Fruit fly (Drosophila melanogaster): Measurements from ENCODE around the gene CCT2.

Gene CCT2

dm6 chrX:9141219-9141618 is 51.9 kb downstream of the CCT2 start (continued):
- no peak for TF ChIP-seq Dll (GFP tag; IDR thresholded peaks at IDR 0.05; ENCODE audit: partially characterized antibody)
- peak; percentile 65 for TF ChIP-seq CG5953 (GFP tag; IDR thresholded peaks at IDR 0.05)
- TF ChIP-seq ac (GFP tag; optimal IDR thresholded peaks at IDR 0.05), result peak; percentile 18
- TF ChIP-seq usp (GFP tag; optimal IDR thresholded peaks at IDR 0.05), result no peak
- TF ChIP-seq gem (tag; optimal IDR thresholded peaks at IDR 0.05), result peak; percentile 77
- TF ChIP-seq slp2 (GFP tag; optimal IDR thresholded peaks at IDR 0.05), result peak; percentile 58
- peak; percentile 26 to 80 for TF ChIP-seq bsh (GFP tag; optimal IDR thresholded peaks at IDR 0.05)
- peak; percentile 69 for TF ChIP-seq unpg (GFP tag; optimal IDR thresholded peaks at IDR 0.05)
- TF ChIP-seq CG6689 (GFP tag; IDR thresholded peaks at IDR 0.05), result peak; percentile 82
- TF ChIP-seq CG17328 (GFP tag; IDR thresholded peaks at IDR 0.05), result peak; percentile 85
- TF ChIP-seq D (optimal IDR thresholded peaks at IDR 0.05), result no peak
- TF ChIP-seq D (GFP tag; optimal IDR thresholded peaks at IDR 0.05), result peak; percentile 70
- TF ChIP-seq Sry-β (GFP tag; optimal IDR thresholded peaks at IDR 0.05), result no peak
- TF ChIP-seq ttk (GFP tag; IDR thresholded peaks at IDR 0.05), result peak; percentile 83
- TF ChIP-seq Lim3 (GFP tag; IDR thresholded peaks at IDR 0.05), result peak; percentile 32; the same call in 1 of the 2 replicates
- peak; percentile 62 for TF ChIP-seq MBD-R2 (GFP tag; IDR thresholded peaks at IDR 0.05)
- peak; percentile 28 to 82 for TF ChIP-seq chif (GFP tag; optimal IDR thresholded peaks at IDR 0.05)
- peak; percentile 33 for TF ChIP-seq mirr (GFP tag; optimal IDR thresholded peaks at IDR 0.05)
- TF ChIP-seq Med (GFP tag), result peak; percentile 96
- no peak for TF ChIP-seq Sin3A (optimal IDR thresholded peaks at IDR 0.05)
- no peak for TF ChIP-seq corto (GFP tag; optimal IDR thresholded peaks at IDR 0.05)
- TF ChIP-seq NK7.1 (GFP tag; optimal IDR thresholded peaks at IDR 0.05), result peak; percentile 45
- TF ChIP-seq CG15479 (GFP tag; optimal IDR thresholded peaks at IDR 0.05), result peak; percentile 25
- TF ChIP-seq hbn (GFP tag; IDR thresholded peaks at IDR 0.05; ENCODE audit: partially characterized antibody), result no peak
- TF ChIP-seq CG8089 (GFP tag; optimal IDR thresholded peaks at IDR 0.05), result peak; percentile 68
- TF ChIP-seq Chrac-16 (GFP tag; optimal IDR thresholded peaks at IDR 0.05), result peak; percentile 63
- peak; percentile 67 for TF ChIP-seq CG4730 (GFP tag; IDR thresholded peaks at IDR 0.05)
- no peak for TF ChIP-seq lbe (GFP tag; optimal IDR thresholded peaks at IDR 0.05)
- TF ChIP-seq CG9609 (GFP tag; optimal IDR thresholded peaks at IDR 0.05), result peak; percentile 63
- TF ChIP-seq CG11560 (tag; IDR thresholded peaks at IDR 0.05), result peak; percentile 65; the same call in 2 of the 3 replicates
- TF ChIP-seq CG15514 (GFP tag; optimal IDR thresholded peaks at IDR 0.05), result no peak
- TF ChIP-seq D19A (tag; optimal IDR thresholded peaks at IDR 0.05), result peak; percentile 71
- peak; percentile 70 for TF ChIP-seq CG17829 (tag; optimal IDR thresholded peaks at IDR 0.05)
- TF ChIP-seq Dip3 (GFP tag; optimal IDR thresholded peaks at IDR 0.05), result peak; percentile 58
- peak; percentile 58 for TF ChIP-seq CG12659 (GFP tag; optimal IDR thresholded peaks at IDR 0.05)
- peak; percentile 60; the same call in 1 of the 2 replicates for TF ChIP-seq seq (GFP tag; IDR thresholded peaks at IDR 0.05)
- no peak for TF ChIP-seq rib (GFP tag; IDR thresholded peaks at IDR 0.05)
- peak; percentile 18 for TF ChIP-seq kah (GFP tag; optimal IDR thresholded peaks at IDR 0.05)
- no peak for TF ChIP-seq sima (GFP tag; optimal IDR thresholded peaks at IDR 0.05)
- peak; percentile 47 for TF ChIP-seq CG9876 (GFP tag; optimal IDR thresholded peaks at IDR 0.05)
- TF ChIP-seq CG14965 (GFP tag; optimal IDR thresholded peaks at IDR 0.05; ENCODE audit: borderline replicate concordance), result no peak
- peak; percentile 8 for TF ChIP-seq ab (GFP tag; optimal IDR thresholded peaks at IDR 0.05)
- peak; percentile 77 for TF ChIP-seq CG17361 (GFP tag; IDR thresholded peaks at IDR 0.05)
- no peak for TF ChIP-seq ftz-f1 (GFP tag; optimal IDR thresholded peaks at IDR 0.05)
- TF ChIP-seq z (GFP tag; IDR thresholded peaks at IDR 0.05), result peak; percentile 25; the same call in 1 of the 3 replicates
- TF ChIP-seq abd-A (tag; optimal IDR thresholded peaks at IDR 0.05), result no peak
- peak; percentile 76 for TF ChIP-seq dan (GFP tag; IDR thresholded peaks at IDR 0.05)
- peak; percentile 38 for TF ChIP-seq pho (GFP tag; optimal IDR thresholded peaks at IDR 0.05)
- TF ChIP-seq CG12744 (GFP tag; optimal IDR thresholded peaks at IDR 0.05), result no peak
- TF ChIP-seq Oli (tag; optimal IDR thresholded peaks at IDR 0.05), result peak; percentile 71
- peak; percentile 87 for TF ChIP-seq Optix (GFP tag; IDR thresholded peaks at IDR 0.05)
- TF ChIP-seq CG3847 (GFP tag; IDR thresholded peaks at IDR 0.05), result peak; percentile 76
